Worm (Caenorhabditis elegans) whole organism, mixed stage, embryonic: ENCODE measurements around the gene F33G12.7.

Experiments used
- ceh-43 ChIP-seq: fragments of 200-800 bp; sonication (Bioruptor generic); optimal IDR thresholded peaks from 2 replicates; lab custom pipeline; 2018; ENCODE audit warnings: mild to moderate bottlenecking, missing genetic modification characterization, moderate library complexity, missing compliant biosample characterization
- elt-3 ChIP-seq: fragments of 150-350 bp; optimal IDR thresholded peaks from 2 replicates; lab custom pipeline; 2014; ENCODE audit warnings: missing biosample characterization, missing genetic modification characterization
- lin-13 ChIP-seq: fragments of 150-350 bp; optimal IDR thresholded peaks from 2 replicates; lab custom pipeline; 2014; ENCODE audit warnings: missing biosample characterization, missing genetic modification characterization
- lsy-2 ChIP-seq: fragments of 150-350 bp; optimal IDR thresholded peaks from 2 replicates; lab custom pipeline; 2014; ENCODE audit warnings: missing biosample characterization, missing genetic modification characterization
- mab-5 ChIP-seq: fragments of 150-350 bp; optimal IDR thresholded peaks from 2 replicates; lab custom pipeline; 2014; ENCODE audit warnings: missing biosample characterization, missing genetic modification characterization
- mep-1 ChIP-seq: fragments of 150-350 bp; optimal IDR thresholded peaks from 2 replicates; lab custom pipeline; 2017; ENCODE audit warnings: missing biosample characterization, missing genetic modification reagents, missing genetic modification characterization, inconsistent platforms
- nhr-12 ChIP-seq: fragments of 150-350 bp; optimal IDR thresholded peaks from 2 replicates; lab custom pipeline; 2014; ENCODE audit warnings: missing biosample characterization, missing genetic modification characterization
- nhr-237 ChIP-seq: fragments of 150-350 bp; optimal IDR thresholded peaks from 2 replicates; lab custom pipeline; 2014; ENCODE audit warnings: missing biosample characterization, missing genetic modification characterization
- nhr-28 ChIP-seq: fragments of 150-350 bp; optimal IDR thresholded peaks from 2 replicates; lab custom pipeline; 2014; ENCODE audit warnings: missing biosample characterization, missing genetic modification characterization
- nhr-76 ChIP-seq: sonication (generic microtip); optimal IDR thresholded peaks from 2 replicates; lab custom pipeline; 2017; ENCODE audit warnings: missing biosample characterization, missing genetic modification characterization
- sem-2 ChIP-seq: fragments of 200-800 bp; sonication (Bioruptor generic); optimal IDR thresholded peaks from 2 replicates; lab custom pipeline; 2018; ENCODE audit warnings: mild to moderate bottlenecking, missing genetic modification characterization, missing compliant biosample characterization
- sptf-1 ChIP-seq: sonication (generic microtip); optimal IDR thresholded peaks from 2 replicates; lab custom pipeline; 2017; ENCODE audit warnings: mild to moderate bottlenecking, missing genetic modification characterization, moderate library complexity, missing compliant biosample characterization
- unc-39 ChIP-seq: fragments of 150-350 bp; optimal IDR thresholded peaks from 2 replicates; lab custom pipeline; 2014; ENCODE audit warnings: missing biosample characterization, missing genetic modification characterization
- unc-62 ChIP-seq: fragments of 150-350 bp; optimal IDR thresholded peaks from 2 replicates; lab custom pipeline; 2014; ENCODE audit warnings: missing biosample characterization, missing genetic modification reagents, missing genetic modification characterization

DNA sequence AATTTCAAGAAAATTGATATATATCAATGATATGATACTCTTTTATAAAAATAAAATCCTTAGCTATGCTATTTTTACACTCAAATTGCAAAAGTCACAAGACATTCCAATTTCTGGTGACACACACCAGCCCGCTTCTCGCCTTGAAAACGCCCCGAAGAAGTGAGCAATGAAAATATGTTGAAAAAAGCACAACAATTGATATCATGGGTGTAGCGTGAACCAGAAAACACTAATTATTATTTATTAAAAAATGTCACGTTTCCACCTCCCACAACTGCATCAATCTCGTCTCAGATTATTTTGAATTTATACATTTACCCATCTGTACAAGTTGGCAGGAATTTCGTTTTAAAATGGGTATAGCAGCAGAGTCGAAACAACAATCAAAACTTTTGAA is 35.7 kb downstream of the F33G12.7 start, which contains the start of gene F59A6.4:
- TF ChIP-seq unc-62 (GFP tag; lab: Kevin White, UChicago) (no peak), mep-1 (tag; lab: Kevin White, UChicago) (no peak), elt-3 (tag; lab: Kevin White, UChicago) (no peak), ceh-43 (no peak), nhr-76 (tag; lab: Kevin White, UChicago) (no peak), mab-5 (tag; lab: Kevin White, UChicago) (no peak), sem-2 (GFP tag; lab: Kevin White, UChicago) (no peak), sptf-1 (tag; lab: Kevin White, UChicago) (no peak), nhr-12 (tag; lab: Kevin White, UChicago) (no peak), nhr-237 (tag; lab: Kevin White, UChicago) (no peak), unc-39 (tag; lab: Kevin White, UChicago) (no peak), nhr-28 (tag; lab: Kevin White, UChicago) (no peak), lsy-2 (tag; lab: Kevin White, UChicago) (no peak), lin-13 (no peak)
